Worm (Caenorhabditis elegans): ENCODE measurements around the gene Y79H2A.3.

- TF ChIP-seq elt-1 (tag; optimal IDR thresholded peaks at IDR 0.05; ENCODE audit: borderline replicate concordance, insufficient read depth), result peak; percentile 73
- no peak for TF ChIP-seq nhr-76 (tag; optimal IDR thresholded peaks at IDR 0.05)
- TF ChIP-seq pha-4 (tag; optimal IDR thresholded peaks at IDR 0.05), result peak; percentile 15
- no peak for TF ChIP-seq unc-39 (tag; optimal IDR thresholded peaks at IDR 0.05)
- no peak for TF ChIP-seq nhr-237 (tag; optimal IDR thresholded peaks at IDR 0.05)
Measured at ce11 chrIII:12003264-12003663, 48.8 kb downstream of the Y79H2A.3 start.

Measured in whole organism, mixed stage, embryonic.